Worm (Caenorhabditis elegans) whole organism, L1 larva: ENCODE results near the gene F39F10.4.

ENCODE experiments used
- F16B12.6 ChIP-seq: fragments of 150-350 bp; optimal IDR thresholded peaks from 2 replicates; lab custom pipeline; 2014; ENCODE audit warnings: missing biosample characterization, missing genetic modification characterization
- Y116A8C.19 ChIP-seq: sonication (generic microtip); optimal IDR thresholded peaks from 2 replicates; lab custom pipeline; 2016; ENCODE audit warnings: missing compliant biosample characterization, missing genetic modification characterization, borderline replicate concordance
- aha-1 ChIP-seq: fragments of 150-350 bp; optimal IDR thresholded peaks from 2 replicates; lab custom pipeline; 2014; ENCODE audit warnings: missing biosample characterization, missing genetic modification characterization
- aly-2 ChIP-seq: fragments of 150-350 bp; optimal IDR thresholded peaks from 2 replicates; lab custom pipeline; 2014; ENCODE audit warnings: missing biosample characterization, missing genetic modification characterization
- blmp-1 ChIP-seq: fragments of 150-350 bp; optimal IDR thresholded peaks from 2 replicates; lab custom pipeline; 2014; ENCODE audit warnings: missing biosample characterization, missing genetic modification characterization
- dpl-1 ChIP-seq, 3 experiments: fragments of 150-350 bp in 2 of 3; sonication (generic microtip) in 1 of 3; optimal IDR thresholded peaks; 2 replicates each; lab custom pipeline; 2014 to 2017; ENCODE audit warnings: missing biosample characterization in 3 of 3, missing genetic modification characterization in 3 of 3, missing genetic modification reagents in 3 of 3
- efl-1 ChIP-seq, 4 experiments: fragments of 150-350 bp; optimal IDR thresholded peaks in 3 of 4; peaks in 1 of 4; 1 replicate in 1 of 4; 2 replicates in 3 of 4; lab custom pipeline; 2014; ENCODE audit warnings: missing biosample characterization in 2 of 4, missing genetic modification characterization in 2 of 4, missing genetic modification reagents in 2 of 4
- egl-13 ChIP-seq: sonication (generic microtip); optimal IDR thresholded peaks from 2 replicates; lab custom pipeline; 2016; ENCODE audit warnings: missing genotype, missing genetic modification reagents, missing genetic modification characterization, missing compliant biosample characterization
- elt-2 ChIP-seq: sonication (generic microtip); optimal IDR thresholded peaks from 2 replicates; lab custom pipeline; 2016; ENCODE audit warnings: missing genetic modification characterization, mild to moderate bottlenecking, inconsistent platforms, missing compliant biosample characterization, missing genetic modification reagents
- elt-3 ChIP-seq, 6 experiments: fragments of 150-350 bp in 1 of 6; sonication (generic microtip); optimal IDR thresholded peaks; 2 replicates each; lab custom pipeline; 2017 to 2018; ENCODE audit warnings: missing biosample characterization in 6 of 6, missing genetic modification characterization in 6 of 6, inconsistent platforms in 1 of 6
- ets-5 ChIP-seq: fragments of 200-800 bp; sonication (Bioruptor generic); IDR thresholded peaks from 2 replicates; pipeline ENCODE4 v1.3.6; 2022; ENCODE audit warnings: missing genetic modification characterization, missing compliant biosample characterization
- fkh-10 ChIP-seq: sonication (generic microtip); optimal IDR thresholded peaks from 2 replicates; lab custom pipeline; 2017; ENCODE audit warnings: missing biosample characterization, missing genetic modification reagents, missing genetic modification characterization
- fkh-4 ChIP-seq: sonication (generic microtip); optimal IDR thresholded peaks from 2 replicates; lab custom pipeline; 2016; ENCODE audit warnings: missing compliant biosample characterization, missing genetic modification characterization, borderline replicate concordance
- fkh-8 ChIP-seq: sonication (generic microtip); optimal IDR thresholded peaks from 2 replicates; lab custom pipeline; 2016; ENCODE audit warnings: mild to moderate bottlenecking, missing genetic modification characterization, missing compliant biosample characterization
- grh-1 ChIP-seq: fragments of 200-800 bp; sonication (Bioruptor generic); IDR thresholded peaks from 2 replicates; pipeline ENCODE4 v1.3.6; 2022; ENCODE audit warnings: missing genetic modification reagents, missing genetic modification characterization, missing compliant biosample characterization
- hlh-17 ChIP-seq: fragments of 200-800 bp; sonication (Bioruptor generic); optimal IDR thresholded peaks from 2 replicates; lab custom pipeline; 2018; ENCODE audit warnings: missing genetic modification characterization, mild to moderate bottlenecking, missing compliant biosample characterization, moderate library complexity, borderline replicate concordance
- hlh-4 ChIP-seq: sonication (generic microtip); optimal IDR thresholded peaks from 2 replicates; lab custom pipeline; 2016; ENCODE audit warnings: mild to moderate bottlenecking, missing genetic modification characterization, missing compliant biosample characterization
- irx-1 ChIP-seq: sonication (generic microtip); optimal IDR thresholded peaks from 2 replicates; lab custom pipeline; 2016; ENCODE audit warnings: missing genetic modification characterization, missing compliant biosample characterization
- isw-1 ChIP-seq: fragments of 200-800 bp; sonication (Bioruptor generic); IDR thresholded peaks from 2 replicates; pipeline ENCODE4 v1.3.6; 2022; ENCODE audit warnings: missing genetic modification characterization, missing compliant biosample characterization
- jun-1 ChIP-seq: fragments of 150-350 bp; optimal IDR thresholded peaks from 2 replicates; lab custom pipeline; 2014; ENCODE audit warnings: missing biosample characterization, missing genetic modification reagents, missing genetic modification characterization
- lin-35 ChIP-seq, 2 experiments: fragments of 150-350 bp; optimal IDR thresholded peaks; 2 replicates each; lab custom pipeline; 2014; ENCODE audit warnings: missing biosample characterization in 2 of 2, missing genetic modification characterization in 2 of 2, missing genetic modification reagents in 2 of 2
- lin-39 ChIP-seq: fragments of 150-350 bp; optimal IDR thresholded peaks from 2 replicates; lab custom pipeline; 2014; ENCODE audit warnings: missing biosample characterization, missing genetic modification reagents, missing genetic modification characterization
- lsy-2 ChIP-seq, 2 experiments: fragments of 150-350 bp; optimal IDR thresholded peaks; 2 replicates each; lab custom pipeline; 2014; ENCODE audit warnings: missing biosample characterization in 2 of 2, missing genetic modification characterization in 2 of 2
- mab-9 ChIP-seq: fragments of 200-800 bp; sonication (Bioruptor generic); IDR thresholded peaks from 2 replicates; pipeline ENCODE4 v1.3.6; 2022; ENCODE audit warnings: missing genetic modification reagents, missing genetic modification characterization, missing compliant biosample characterization
- mdl-1 ChIP-seq, 2 experiments: fragments of 150-350 bp; optimal IDR thresholded peaks; 2 replicates each; lab custom pipeline; 2014 to 2017; ENCODE audit warnings: missing biosample characterization in 2 of 2, missing genetic modification characterization in 2 of 2, inconsistent platforms in 1 of 2
- mef-2 ChIP-seq: fragments of 150-350 bp; optimal IDR thresholded peaks from 2 replicates; lab custom pipeline; 2014; ENCODE audit warnings: missing biosample characterization, missing genetic modification characterization
- nhr-11 ChIP-seq: fragments of 150-350 bp; optimal IDR thresholded peaks from 2 replicates; lab custom pipeline; 2014; ENCODE audit warnings: missing biosample characterization, missing genetic modification characterization
- nhr-19 ChIP-seq: fragments of 200-800 bp; sonication (Bioruptor generic); conservative IDR thresholded peaks from 2 replicates; pipeline ENCODE4 v1.3.6; 2022; ENCODE audit warnings: missing genetic modification characterization, missing compliant biosample characterization
- nhr-20 ChIP-seq: sonication (generic microtip); optimal IDR thresholded peaks from 2 replicates; lab custom pipeline; 2016; ENCODE audit warnings: mild to moderate bottlenecking, missing genetic modification characterization, missing compliant biosample characterization
- nhr-237 ChIP-seq: fragments of 150-350 bp; optimal IDR thresholded peaks from 2 replicates; lab custom pipeline; 2014; ENCODE audit warnings: missing biosample characterization, missing genetic modification characterization
- nhr-28 ChIP-seq: fragments of 150-350 bp; optimal IDR thresholded peaks from 2 replicates; lab custom pipeline; 2014; ENCODE audit warnings: missing biosample characterization, missing genetic modification characterization
- nhr-76 ChIP-seq: sonication (generic microtip); optimal IDR thresholded peaks from 2 replicates; lab custom pipeline; 2017; ENCODE audit warnings: missing biosample characterization, missing genetic modification characterization
- nhr-85 ChIP-seq: sonication (generic microtip); peaks from one replicate; lab custom pipeline; 2016; ENCODE audit warnings: missing genetic modification characterization, inconsistent platforms, missing compliant biosample characterization
- pag-3 ChIP-seq: sonication (generic microtip); optimal IDR thresholded peaks from 2 replicates; lab custom pipeline; 2017; ENCODE audit warnings: missing genetic modification characterization, mild to moderate bottlenecking, missing compliant biosample characterization, antibody characterized with exemption, borderline replicate concordance; ENCODE audit not compliant: insufficient read depth
- pax-3 ChIP-seq: fragments of 200-800 bp; sonication (Bioruptor generic); optimal IDR thresholded peaks from 2 replicates; lab custom pipeline; 2018; ENCODE audit warnings: mild to moderate bottlenecking, missing genetic modification characterization, moderate library complexity, missing compliant biosample characterization
- rnt-1 ChIP-seq: sonication (generic microtip); optimal IDR thresholded peaks from 2 replicates; lab custom pipeline; 2016; ENCODE audit warnings: mild to moderate bottlenecking, missing genetic modification characterization, moderate library complexity, missing compliant biosample characterization
- skn-1 ChIP-seq: fragments of 150-350 bp; optimal IDR thresholded peaks from 2 replicates; lab custom pipeline; 2014; ENCODE audit warnings: missing biosample characterization, missing genetic modification characterization
- snu-23 ChIP-seq: sonication (generic microtip); optimal IDR thresholded peaks from 2 replicates; lab custom pipeline; 2016; ENCODE audit warnings: missing genetic modification characterization, missing compliant biosample characterization
- sptf-1 ChIP-seq: fragments of 150-350 bp; optimal IDR thresholded peaks from 2 replicates; lab custom pipeline; 2014; ENCODE audit warnings: missing biosample characterization, missing genetic modification characterization
- swsn-7 ChIP-seq: sonication (generic microtip); optimal IDR thresholded peaks from 2 replicates; lab custom pipeline; 2016; ENCODE audit warnings: missing genetic modification characterization, missing compliant biosample characterization
- tbx-2 ChIP-seq: sonication (generic microtip); optimal IDR thresholded peaks from 2 replicates; lab custom pipeline; 2016; ENCODE audit warnings: missing genetic modification characterization, missing compliant biosample characterization
- unc-30 ChIP-seq: sonication (generic microtip); optimal IDR thresholded peaks from 2 replicates; lab custom pipeline; 2017; ENCODE audit warnings: missing biosample characterization, missing genetic modification characterization
- unc-62 ChIP-seq: fragments of 150-350 bp; optimal IDR thresholded peaks from 2 replicates; lab custom pipeline; 2014; ENCODE audit warnings: missing biosample characterization, missing genetic modification reagents, missing genetic modification characterization
- unc-98 ChIP-seq: fragments of 200-800 bp; sonication (Bioruptor generic); IDR thresholded peaks from 2 replicates; pipeline ENCODE4 v1.3.6; 2022; ENCODE audit warnings: missing genetic modification characterization, missing compliant biosample characterization
- xbp-1 ChIP-seq: sonication (generic microtip); optimal IDR thresholded peaks from 2 replicates; lab custom pipeline; 2016; ENCODE audit warnings: missing genetic modification characterization, missing compliant biosample characterization

The F39F10.4 gene

ce11 chrX:16931255-16932023 lies 27.9 kb upstream of the F39F10.4 start (continued):
- TF ChIP-seq dpl-1 (GFP tag; optimal IDR thresholded peaks at IDR 0.05; lab: Kevin White, UChicago) (peak in 2 of 3 experiments; percentile 26 to 29), fkh-8 (no peak), rnt-1 (tag; lab: Kevin White, UChicago) (peak; percentile 76), nhr-28 (no peak), isw-1 (GFP tag; lab: Robert Waterston, UW) (peak; percentile 47), mab-9 (GFP tag; lab: Robert Waterston, UW) (peak; percentile 83), nhr-76 (tag; lab: Kevin White, UChicago) (no peak), nhr-85 (peak; percentile 89), egl-13 (tag; lab: Kevin White, UChicago) (no peak), lsy-2 (tag; optimal IDR thresholded peaks at IDR 0.05; lab: Kevin White, UChicago) (peak in 1 of 2 experiments; percentile 45), grh-1 (GFP tag; lab: Robert Waterston, UW) (peak; percentile 69), mef-2 (tag; lab: Kevin White, UChicago) (no peak), fkh-10 (GFP tag; lab: Kevin White, UChicago) (no peak), nhr-19 (GFP tag; lab: Robert Waterston, UW) (peak; percentile 69), swsn-7 (tag; lab: Kevin White, UChicago) (peak; percentile 28), hlh-4 (tag; lab: Kevin White, UChicago) (no peak), hlh-17 (no peak), lin-39 (no peak), blmp-1 (tag; lab: Kevin White, UChicago) (no peak), snu-23 (GFP tag; lab: Kevin White, UChicago) (peak; percentile 55), nhr-20 (tag; lab: Kevin White, UChicago) (peak; percentile 47), elt-3 (tag; optimal IDR thresholded peaks at IDR 0.05; lab: Kevin White, UChicago) (peak in 2 of 6 experiments; percentile 18 to 33), skn-1 (tag; lab: Kevin White, UChicago) (peak; percentile 37), elt-2 (tag; lab: Kevin White, UChicago) (no peak), aly-2 (tag; lab: Kevin White, UChicago) (no peak), sptf-1 (no peak), nhr-11 (tag; lab: Kevin White, UChicago) (no peak), aha-1 (tag; lab: Kevin White, UChicago) (peak; percentile 16), xbp-1 (tag; lab: Kevin White, UChicago) (no peak), unc-98 (GFP tag; lab: Robert Waterston, UW) (peak; percentile 8), nhr-237 (tag; lab: Kevin White, UChicago) (no peak), fkh-4 (tag; lab: Kevin White, UChicago) (no peak), jun-1 (tag; lab: Kevin White, UChicago) (no peak), pag-3 (no peak), unc-30 (tag; lab: Kevin White, UChicago) (no peak), irx-1 (tag; lab: Kevin White, UChicago) (no peak), lin-35 (GFP tag; optimal IDR thresholded peaks at IDR 0.05; lab: Kevin White, UChicago) (peak in 1 of 2 experiments; percentile 45), pax-3 (tag; lab: Kevin White, UChicago) (peak; percentile 47), Y116A8C.19 (tag; lab: Kevin White, UChicago) (no peak), F16B12.6 (tag; lab: Kevin White, UChicago) (no peak), tbx-2 (tag; lab: Kevin White, UChicago) (no peak), ets-5 (0 out of 2 replicates have a peak, but pooled peaks have one; percentile 89), mdl-1 (tag; optimal IDR thresholded peaks at IDR 0.05; lab: Kevin White, UChicago) (peak in 1 of 2 experiments; percentile 5), unc-62 (GFP tag; lab: Kevin White, UChicago) (no peak), efl-1 (optimal IDR thresholded peaks at IDR 0.05; lab: Kevin White, UChicago) (peak in 1 of 2 experiments; percentile 36), efl-1 (GFP tag; optimal IDR thresholded peaks at IDR 0.05 in 1 of 2; lab: Kevin White, UChicago) (peak in 1 of 2 experiments; percentile 90)
